Fruit fly (Drosophila melanogaster): Measurements from ENCODE around the gene Sap47.
A peak's percentile ranks its signal among the peaks of the same experiment; 100 is the strongest.

Sap47 gene

dm6 chr3R:15965169-15965568 lies 30.3 kb downstream of the Sap47 start, which contains the start of the genes CG32856 and Rbf2 (continued):
- TF ChIP-seq ATbp (GFP tag; optimal IDR thresholded peaks at IDR 0.05) = peak; percentile 52
- no peak for TF ChIP-seq CG11696 (GFP tag; IDR thresholded peaks at IDR 0.05)
- no peak for TF ChIP-seq sim (GFP tag; IDR thresholded peaks at IDR 0.05)
- TF ChIP-seq CG15073 (GFP tag; optimal IDR thresholded peaks at IDR 0.05) = peak; percentile 4
- TF ChIP-seq CG8478 (optimal IDR thresholded peaks at IDR 0.05) = no peak
- TF ChIP-seq tll (GFP tag; optimal IDR thresholded peaks at IDR 0.05) = peak in 1 of 2 experiments; percentile 14
- TF ChIP-seq knrl (GFP tag; IDR thresholded peaks at IDR 0.05; ENCODE audit: partially characterized antibody) = peak; percentile 78
- TF ChIP-seq mld (GFP tag; IDR thresholded peaks at IDR 0.05; ENCODE audit: partially characterized antibody) = peak; percentile 87
- TF ChIP-seq hkb (optimal IDR thresholded peaks at IDR 0.05) = no peak
- TF ChIP-seq hkb (GFP tag; IDR thresholded peaks at IDR 0.05) = peak; percentile 73
- TF ChIP-seq CG4404 (GFP tag; IDR thresholded peaks at IDR 0.05) = no peak
- peak; percentile 75 for TF ChIP-seq Rfx (GFP tag; IDR thresholded peaks at IDR 0.05)
- TF ChIP-seq CG12236 (GFP tag; optimal IDR thresholded peaks at IDR 0.05) = peak; percentile 40
- TF ChIP-seq CG15479 (GFP tag; optimal IDR thresholded peaks at IDR 0.05) = peak; percentile 13
- TF ChIP-seq CG10654 (GFP tag; optimal IDR thresholded peaks at IDR 0.05) = peak; percentile 37
- TF ChIP-seq insv (GFP tag; optimal IDR thresholded peaks at IDR 0.05) = peak in 1 of 2 experiments; percentile 39
- TF ChIP-seq CG17568 (GFP tag; optimal IDR thresholded peaks at IDR 0.05) = no peak
- peak; percentile 86 for TF ChIP-seq CG4617 (GFP tag; optimal IDR thresholded peaks at IDR 0.05; ENCODE audit: borderline replicate concordance)
- peak; percentile 61 for TF ChIP-seq Elba2 (GFP tag; optimal IDR thresholded peaks at IDR 0.05)
- TF ChIP-seq dm (GFP tag; optimal IDR thresholded peaks at IDR 0.05) = peak; percentile 71
- peak; percentile 75 for TF ChIP-seq CG34224 (GFP tag; IDR thresholded peaks at IDR 0.05; ENCODE audit: partially characterized antibody)
- TF ChIP-seq aop (GFP tag; IDR thresholded peaks at IDR 0.05) = no peak
- peak; percentile 92 for TF ChIP-seq CG12391 (tag; optimal IDR thresholded peaks at IDR 0.05)
- TF ChIP-seq CG17361 (GFP tag; IDR thresholded peaks at IDR 0.05) = peak; percentile 65
- peak; percentile 16 for TF ChIP-seq emc (GFP tag; optimal IDR thresholded peaks at IDR 0.05)
- TF ChIP-seq CG10274 (GFP tag; optimal IDR thresholded peaks at IDR 0.05) = no peak
- TF ChIP-seq shn (GFP tag; optimal IDR thresholded peaks at IDR 0.05) = peak; percentile 64
- TF ChIP-seq CG2116 (GFP tag; optimal IDR thresholded peaks at IDR 0.05) = peak; percentile 99
- TF ChIP-seq CG4820 (GFP tag; optimal IDR thresholded peaks at IDR 0.05) = no peak
- peak; percentile 67; the same call in 1 of the 2 replicates for TF ChIP-seq Oaz (GFP tag; IDR thresholded peaks at IDR 0.05)
- peak; percentile 34 for TF ChIP-seq CG3065 (GFP tag; optimal IDR thresholded peaks at IDR 0.05)
- TF ChIP-seq CG30020 (tag; optimal IDR thresholded peaks at IDR 0.05) = peak; percentile 82
- TF ChIP-seq CG7839 (tag; optimal IDR thresholded peaks at IDR 0.05) = peak; percentile 91
- no peak for TF ChIP-seq gcm2 (GFP tag; optimal IDR thresholded peaks at IDR 0.05)
- no peak for TF ChIP-seq Oli (tag; optimal IDR thresholded peaks at IDR 0.05)
- no peak for TF ChIP-seq Doc2 (GFP tag; IDR thresholded peaks at IDR 0.05)
- TF ChIP-seq bigmax (GFP tag; optimal IDR thresholded peaks at IDR 0.05) = peak; percentile 43
- peak; percentile 61 for TF ChIP-seq CG2202 (tag; optimal IDR thresholded peaks at IDR 0.05)
- TF ChIP-seq Ets65A (GFP tag) = peak; percentile 89
- no peak for TF ChIP-seq CG7745 (tag; optimal IDR thresholded peaks at IDR 0.05)
- TF ChIP-seq hbn (GFP tag; IDR thresholded peaks at IDR 0.05; ENCODE audit: partially characterized antibody) = peak; percentile 47; the same call in 1 of the 2 replicates
- peak; percentile 38 for TF ChIP-seq CG18011 (GFP tag; optimal IDR thresholded peaks at IDR 0.05)
- no peak for TF ChIP-seq eyg (GFP tag; optimal IDR thresholded peaks at IDR 0.05)
- peak; percentile 51 for TF ChIP-seq Usf (GFP tag; optimal IDR thresholded peaks at IDR 0.05)
- no peak for TF ChIP-seq CG12104 (GFP tag; optimal IDR thresholded peaks at IDR 0.05)
- TF ChIP-seq wdn (GFP tag; IDR thresholded peaks at IDR 0.05) = peak; percentile 70
- peak; percentile 80 for TF ChIP-seq CG17385 (GFP tag; optimal IDR thresholded peaks at IDR 0.05)
- TF ChIP-seq CG7271 (tag; optimal IDR thresholded peaks at IDR 0.05) = no peak
- TF ChIP-seq Dref (GFP tag; IDR thresholded peaks at IDR 0.05) = peak; percentile 97
- TF ChIP-seq seq (GFP tag; IDR thresholded peaks at IDR 0.05) = peak; percentile 65; the same call in 1 of the 2 replicates
- TF ChIP-seq CG17328 (GFP tag; IDR thresholded peaks at IDR 0.05) = peak; percentile 74

Data from whole organism, embryonic.